Fruit fly (Drosophila melanogaster) whole organism, larva: ENCODE data around the gene Tpl94D.

ENCODE experiments used
- noc ChIP-seq: fragments of 200-800 bp; sonication (Bioruptor generic); optimal IDR thresholded peaks from 3 replicates; lab custom pipeline; 2019; ENCODE audit warnings: missing biosample characterization, mild to moderate bottlenecking, missing genetic modification characterization, moderate library complexity

Gene Tpl94D

dm6 chr3R:22965984-22966383 is at the start of gene Tpl94D:
Gene Tpl94D (plus strand): TSS chr3R:22966284.
- no peak for TF ChIP-seq noc (tag; lab: Kevin White, UChicago)

DNA sequence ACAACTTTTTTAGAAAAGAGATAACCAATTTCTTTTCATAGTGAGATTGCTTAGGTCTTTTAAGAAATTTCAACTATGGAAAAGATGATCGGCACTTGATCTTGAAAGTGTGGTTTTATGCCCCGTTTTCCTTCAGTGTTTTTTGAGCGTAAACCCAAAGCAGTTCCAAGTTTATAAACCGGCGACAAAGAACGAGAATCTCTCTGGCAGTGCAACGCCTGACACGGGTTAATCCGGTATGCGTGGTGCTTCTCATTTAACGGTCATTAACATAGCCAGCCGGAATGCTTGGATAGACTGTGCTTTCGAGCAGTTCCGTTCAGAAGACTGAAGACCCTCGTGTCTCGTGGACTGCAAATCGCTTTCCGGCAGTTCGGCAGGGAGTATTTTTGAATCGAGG is 43.0 kb upstream of the Tpl94D start, which contains the start of gene CG6660:
CG6660 (plus strand) TSS at position 301 of the 400 bp plus-strand sequence.
- no peak for TF ChIP-seq noc (tag; lab: Kevin White, UChicago)

DNA sequence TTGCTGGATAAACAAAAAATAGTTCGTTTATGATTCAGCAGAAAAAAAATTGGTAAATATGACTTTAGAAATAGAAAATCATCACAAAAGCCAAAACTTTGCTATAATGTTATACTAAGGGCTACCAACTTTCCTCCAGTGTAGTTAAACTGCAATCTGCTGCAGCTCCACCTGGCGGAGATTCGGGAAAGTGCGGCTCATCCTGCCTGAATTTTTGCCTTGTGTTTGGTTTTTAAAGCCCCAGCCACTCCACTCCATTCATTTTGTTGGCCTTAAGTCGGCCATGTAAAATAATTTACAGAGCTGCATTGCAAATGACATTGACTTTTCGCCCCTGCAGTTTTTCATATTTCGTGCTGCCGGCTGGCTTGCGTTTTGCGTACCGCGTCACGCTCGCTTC is 864 bp upstream of the Tpl94D start:
- TF ChIP-seq noc (tag; lab: Kevin White, UChicago) = no peak

- no peak for TF ChIP-seq noc (tag; lab: Kevin White, UChicago)
Measured at dm6 chr3R:22976997-22977396, 10.9 kb downstream of the Tpl94D start, which contains the start of gene Gbp3. Gene Gbp3 (plus strand): TSS chr3R:22977270.

- no peak for TF ChIP-seq noc (tag; lab: Kevin White, UChicago)
Measured at dm6 chr3R:22986981-22987380, 20.9 kb downstream of the Tpl94D start, which contains the start of gene Or94a. Gene Or94a (plus strand): TSS chr3R:22987281.

DNA sequence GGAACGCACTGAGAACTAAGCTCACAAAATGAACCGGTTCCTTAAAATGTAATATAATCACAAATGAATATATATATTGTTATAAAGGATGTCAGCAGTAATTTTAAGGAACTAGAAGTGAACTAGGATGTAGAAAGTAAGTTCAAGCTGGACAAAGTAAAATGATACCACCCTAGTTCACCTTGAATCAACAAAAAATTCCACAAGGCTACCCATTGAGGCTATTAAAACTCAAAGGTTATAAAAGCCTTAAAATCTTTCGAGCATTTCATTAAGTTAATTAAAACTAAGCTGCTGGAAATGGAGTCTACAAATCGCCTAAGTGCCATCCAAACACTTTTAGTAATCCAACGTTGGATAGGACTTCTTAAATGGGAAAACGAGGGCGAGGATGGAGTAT is 22.9 kb downstream of the Tpl94D start, which contains the start of gene Or94b:
Or94b (plus strand) TSS at position 301 of the 400 bp plus-strand sequence.
- no peak for TF ChIP-seq noc (tag; lab: Kevin White, UChicago)

- peak; percentile 69 for TF ChIP-seq noc (tag; lab: Kevin White, UChicago)
Measured at dm6 chr3R:22997912-22998622, 32.0 kb downstream of the Tpl94D start, which contains the start of gene Nha2. Gene Nha2 (minus strand): TSS chr3R:22998528.

DNA sequence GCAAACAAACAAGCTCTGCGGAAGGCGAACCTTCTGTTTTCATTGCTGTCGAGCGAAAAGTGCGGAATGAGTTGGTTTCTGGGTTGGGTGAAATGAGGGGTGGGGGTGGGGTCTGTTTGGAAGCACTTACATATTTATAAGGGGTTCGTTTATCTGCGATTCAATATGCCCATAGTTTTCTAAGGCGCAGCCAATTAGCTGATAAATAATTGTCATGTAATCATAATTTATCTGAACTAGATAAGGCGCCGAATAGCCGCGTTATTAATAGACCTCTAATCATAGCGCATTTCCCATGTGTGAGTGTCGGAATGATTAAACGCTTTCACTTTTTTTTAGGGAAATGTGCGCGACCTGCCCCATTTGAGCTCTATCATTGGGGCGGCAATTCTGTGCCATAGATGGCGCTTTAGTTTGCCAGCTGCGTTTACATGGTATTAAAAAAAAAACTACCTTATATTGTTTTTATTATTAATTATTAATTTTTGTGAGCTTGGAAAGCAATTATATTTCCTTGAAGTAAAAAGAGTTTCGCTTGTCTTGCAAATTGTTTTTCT is 32.6 kb downstream of the Tpl94D start:
- no peak for TF ChIP-seq noc (tag; lab: Kevin White, UChicago)

dm6 chr3R:23004161-23004560 is 38.1 kb downstream of the Tpl94D start:
- TF ChIP-seq noc (tag; lab: Kevin White, UChicago) = no peak

dm6 chr3R:23009480-23010115 is 43.5 kb downstream of the Tpl94D start:
- TF ChIP-seq noc (tag; lab: Kevin White, UChicago) = no peak

DNA sequence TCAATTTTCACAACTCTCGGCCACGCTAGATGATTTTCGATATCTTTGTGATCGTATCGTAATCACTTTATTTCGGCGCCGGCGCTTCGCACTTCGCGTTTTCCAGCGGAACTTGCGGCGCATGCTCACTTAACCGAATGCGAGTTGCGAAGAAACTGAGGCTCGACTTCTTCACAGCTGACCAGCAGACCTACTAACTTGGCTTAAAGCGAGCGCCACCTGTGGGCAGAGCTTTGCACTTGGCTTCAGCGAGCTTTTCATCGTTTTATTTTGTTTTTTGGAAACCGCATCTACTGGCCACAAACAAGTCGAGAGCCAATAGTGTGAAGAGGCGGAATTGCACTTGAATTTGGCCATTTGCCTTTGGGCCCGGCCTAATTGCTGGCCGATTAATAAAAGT is 44.3 kb downstream of the Tpl94D start, which contains the start of gene CG34375:
CG34375 (minus strand) TSS at position 157 of the 400 bp plus-strand sequence.
- TF ChIP-seq noc (tag; lab: Kevin White, UChicago) = no peak

- TF ChIP-seq noc (tag; lab: Kevin White, UChicago) = no peak
Measured at dm6 chr3R:23012017-23012416, 45.9 kb downstream of the Tpl94D start, which contains the start of gene CG6688. Gene CG6688 (plus strand): TSS chr3R:23012412.

DNA sequence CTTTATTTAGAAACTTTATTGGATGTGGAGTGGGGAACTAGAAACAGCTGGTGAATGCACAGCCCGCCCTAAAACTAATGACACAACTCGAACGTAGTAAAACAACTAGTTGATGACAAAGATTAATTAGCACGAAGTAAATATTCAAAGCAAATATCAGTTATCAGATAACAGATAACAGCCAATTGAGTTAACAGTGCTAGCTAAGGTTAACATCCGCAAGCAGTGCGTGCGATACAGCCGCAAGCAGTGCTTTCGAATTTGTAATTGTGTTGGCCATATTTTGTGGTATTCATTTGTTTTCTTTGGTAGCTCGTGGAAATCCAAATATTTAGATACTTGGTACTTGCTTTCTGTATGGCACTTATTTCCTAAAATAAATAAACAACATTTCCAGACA is 47.4 kb downstream of the Tpl94D start:
- no peak for TF ChIP-seq noc (tag; lab: Kevin White, UChicago)
